Worm (Caenorhabditis elegans) whole organism, late embryonic: Measurements from ENCODE around the gene ZK632.12.

Experiments used
- C08G9.2 ChIP-seq: sonication (generic microtip); optimal IDR thresholded peaks from 2 replicates; lab custom pipeline; 2016; ENCODE audit warnings: mild to moderate bottlenecking, missing genetic modification characterization, moderate library complexity, missing compliant biosample characterization
- C38D4.7 ChIP-seq: fragments of 200-800 bp; sonication (Bioruptor generic); optimal IDR thresholded peaks from 2 replicates; lab custom pipeline; 2018; ENCODE audit warnings: mild to moderate bottlenecking, missing genetic modification characterization, moderate library complexity, missing compliant biosample characterization
- F13H6.1 ChIP-seq: sonication (generic microtip); optimal IDR thresholded peaks from 2 replicates; lab custom pipeline; 2016; ENCODE audit warnings: missing genetic modification characterization, missing compliant biosample characterization
- T23F11.4 ChIP-seq: fragments of 200-800 bp; sonication (Bioruptor generic); optimal IDR thresholded peaks from 2 replicates; lab custom pipeline; 2018; ENCODE audit warnings: mild to moderate bottlenecking, missing genetic modification characterization, missing compliant biosample characterization
- ahr-1 ChIP-seq: sonication (generic microtip); optimal IDR thresholded peaks from 2 replicates; lab custom pipeline; 2016; ENCODE audit warnings: missing genetic modification characterization, missing compliant biosample characterization
- ama-1 ChIP-seq: fragments of 150-350 bp; optimal IDR thresholded peaks from 2 replicates; lab custom pipeline; 2014
- ceh-19 ChIP-seq: fragments of 200-800 bp; sonication (Bioruptor generic); optimal IDR thresholded peaks from 2 replicates; lab custom pipeline; 2018; ENCODE audit warnings: mild to moderate bottlenecking, missing genetic modification characterization, missing compliant biosample characterization
- ceh-2 ChIP-seq: sonication (generic microtip); optimal IDR thresholded peaks from 2 replicates; lab custom pipeline; 2016; ENCODE audit warnings: missing genotype, missing genetic modification characterization, missing compliant biosample characterization
- ceh-30 ChIP-seq: fragments of 150-350 bp; optimal IDR thresholded peaks from 2 replicates; lab custom pipeline; 2014; ENCODE audit warnings: missing biosample characterization, missing genetic modification characterization
- ceh-31 ChIP-seq: sonication (generic microtip); optimal IDR thresholded peaks from 2 replicates; lab custom pipeline; 2016; ENCODE audit warnings: missing genetic modification characterization, missing compliant biosample characterization
- ceh-34 ChIP-seq: sonication (generic microtip); optimal IDR thresholded peaks from 2 replicates; lab custom pipeline; 2016; ENCODE audit warnings: mild to moderate bottlenecking, missing genetic modification characterization, missing compliant biosample characterization
- ceh-48 ChIP-seq: sonication (generic microtip); optimal IDR thresholded peaks from 2 replicates; lab custom pipeline; 2016; ENCODE audit warnings: missing genetic modification characterization, inconsistent platforms, missing compliant biosample characterization
- elt-2 ChIP-seq: sonication (generic microtip); optimal IDR thresholded peaks from 2 replicates; lab custom pipeline; 2016; ENCODE audit warnings: missing genetic modification reagents, missing genetic modification characterization, missing compliant biosample characterization
- eyg-1 ChIP-seq: sonication (generic microtip); optimal IDR thresholded peaks from 2 replicates; lab custom pipeline; 2016; ENCODE audit warnings: missing genotype, missing genetic modification characterization, missing compliant biosample characterization
- fax-1 ChIP-seq: sonication (generic microtip); optimal IDR thresholded peaks from 2 replicates; lab custom pipeline; 2016; ENCODE audit warnings: missing genotype, missing genetic modification characterization, missing compliant biosample characterization
- fkh-10 ChIP-seq: fragments of 150-350 bp; optimal IDR thresholded peaks from 2 replicates; lab custom pipeline; 2014; ENCODE audit warnings: missing biosample characterization, missing genetic modification reagents, missing genetic modification characterization
- hlh-13 ChIP-seq: fragments of 200-800 bp; sonication (Bioruptor generic); optimal IDR thresholded peaks from 2 replicates; lab custom pipeline; 2018; ENCODE audit warnings: mild to moderate bottlenecking, missing genetic modification characterization, missing compliant biosample characterization
- hlh-30 ChIP-seq: sonication (generic microtip); optimal IDR thresholded peaks from 2 replicates; lab custom pipeline; 2017; ENCODE audit warnings: antibody characterized with exemption, missing genetic modification characterization, missing compliant biosample characterization; ENCODE audit not compliant: insufficient read depth
- hlh-8 ChIP-seq: sonication (generic microtip); optimal IDR thresholded peaks from 2 replicates; lab custom pipeline; 2016; ENCODE audit warnings: missing genotype, missing genetic modification characterization, missing compliant biosample characterization
- lim-6 ChIP-seq: sonication (generic microtip); optimal IDR thresholded peaks from 2 replicates; lab custom pipeline; 2016; ENCODE audit warnings: missing genetic modification characterization, missing compliant biosample characterization
- lin-11 ChIP-seq: fragments of 200-800 bp; sonication (Bioruptor generic); optimal IDR thresholded peaks from 2 replicates; lab custom pipeline; 2018; ENCODE audit warnings: mild to moderate bottlenecking, missing genetic modification characterization, missing compliant biosample characterization
- nfya-1 ChIP-seq: sonication (generic microtip); optimal IDR thresholded peaks from 2 replicates; lab custom pipeline; 2017; ENCODE audit warnings: missing genetic modification characterization, mild to moderate bottlenecking, missing compliant biosample characterization, antibody characterized with exemption, moderate library complexity
- nhr-11 ChIP-seq: fragments of 150-350 bp; optimal IDR thresholded peaks from 2 replicates; lab custom pipeline; 2014; ENCODE audit warnings: missing biosample characterization, missing genetic modification characterization
- npax-4 ChIP-seq: sonication (generic microtip); optimal IDR thresholded peaks from 2 replicates; lab custom pipeline; 2016; ENCODE audit warnings: missing genetic modification characterization, missing compliant biosample characterization
- pag-3 ChIP-seq: sonication (generic microtip); optimal IDR thresholded peaks from 2 replicates; lab custom pipeline; 2016; ENCODE audit warnings: missing compliant biosample characterization, missing genetic modification characterization, borderline replicate concordance
- pax-1 ChIP-seq: fragments of 150-350 bp; optimal IDR thresholded peaks from 2 replicates; lab custom pipeline; 2014; ENCODE audit warnings: missing biosample characterization, missing genetic modification characterization
- pha-2 ChIP-seq: sonication (generic microtip); optimal IDR thresholded peaks from 2 replicates; lab custom pipeline; 2017; ENCODE audit warnings: mild to moderate bottlenecking, missing genetic modification characterization, missing compliant biosample characterization
- ref-2 ChIP-seq: sonication (generic microtip); optimal IDR thresholded peaks from 2 replicates; lab custom pipeline; 2016; ENCODE audit warnings: missing genetic modification characterization, missing compliant biosample characterization
- rnt-1 ChIP-seq: sonication (generic microtip); optimal IDR thresholded peaks from 2 replicates; lab custom pipeline; 2016; ENCODE audit warnings: missing genetic modification characterization, missing compliant biosample characterization
- sdc-2 ChIP-seq: sonication (generic microtip); optimal IDR thresholded peaks from 2 replicates; lab custom pipeline; 2016; ENCODE audit warnings: missing genotype, missing genetic modification characterization, missing compliant biosample characterization
- sox-4 ChIP-seq: sonication (generic microtip); optimal IDR thresholded peaks from 2 replicates; lab custom pipeline; 2017; ENCODE audit warnings: mild to moderate bottlenecking, missing genetic modification characterization, inconsistent platforms, missing compliant biosample characterization
- syd-9 ChIP-seq: sonication (generic microtip); optimal IDR thresholded peaks from 2 replicates; lab custom pipeline; 2016; ENCODE audit warnings: mild to moderate bottlenecking, missing genetic modification characterization, moderate library complexity, missing compliant biosample characterization
- tbx-2 ChIP-seq: sonication (generic microtip); optimal IDR thresholded peaks from 2 replicates; lab custom pipeline; 2016; ENCODE audit warnings: missing genetic modification characterization, missing compliant biosample characterization
- tbx-7 ChIP-seq: sonication (generic microtip); optimal IDR thresholded peaks from 2 replicates; lab custom pipeline; 2016; ENCODE audit warnings: missing genotype, missing genetic modification characterization, missing compliant biosample characterization
- ttx-3 ChIP-seq: sonication (generic microtip); optimal IDR thresholded peaks from 2 replicates; lab custom pipeline; 2016; ENCODE audit warnings: missing genetic modification reagents, missing genetic modification characterization, missing compliant biosample characterization
- unc-3 ChIP-seq, 2 experiments: fragments of 200-800 bp in 1 of 2; sonication (Bioruptor generic) in 1 of 2; sonication (generic microtip) in 1 of 2; conservative IDR thresholded peaks in 1 of 2; optimal IDR thresholded peaks in 1 of 2; 2 replicates each; pipeline versions ENCODE4 v1.3.6 to Lab custom; 2016 to 2022; ENCODE audit warnings: missing compliant biosample characterization in 2 of 2, missing genetic modification characterization in 2 of 2, missing genetic modification reagents in 1 of 2
- unc-55 ChIP-seq: sonication (generic microtip); optimal IDR thresholded peaks from 2 replicates; lab custom pipeline; 2017; ENCODE audit warnings: missing biosample characterization, missing genetic modification reagents, missing genetic modification characterization
- unc-86 ChIP-seq: sonication (generic microtip); optimal IDR thresholded peaks from 2 replicates; lab custom pipeline; 2016; ENCODE audit warnings: missing genetic modification characterization, missing compliant biosample characterization
- zip-5 ChIP-seq: sonication (generic microtip); optimal IDR thresholded peaks from 2 replicates; lab custom pipeline; 2016; ENCODE audit warnings: missing genetic modification characterization, missing compliant biosample characterization
- ztf-16 ChIP-seq: sonication (generic microtip); optimal IDR thresholded peaks from 2 replicates; lab custom pipeline; 2017; ENCODE audit warnings: missing genetic modification characterization, missing compliant biosample characterization

ZK632.12 gene

DNA sequence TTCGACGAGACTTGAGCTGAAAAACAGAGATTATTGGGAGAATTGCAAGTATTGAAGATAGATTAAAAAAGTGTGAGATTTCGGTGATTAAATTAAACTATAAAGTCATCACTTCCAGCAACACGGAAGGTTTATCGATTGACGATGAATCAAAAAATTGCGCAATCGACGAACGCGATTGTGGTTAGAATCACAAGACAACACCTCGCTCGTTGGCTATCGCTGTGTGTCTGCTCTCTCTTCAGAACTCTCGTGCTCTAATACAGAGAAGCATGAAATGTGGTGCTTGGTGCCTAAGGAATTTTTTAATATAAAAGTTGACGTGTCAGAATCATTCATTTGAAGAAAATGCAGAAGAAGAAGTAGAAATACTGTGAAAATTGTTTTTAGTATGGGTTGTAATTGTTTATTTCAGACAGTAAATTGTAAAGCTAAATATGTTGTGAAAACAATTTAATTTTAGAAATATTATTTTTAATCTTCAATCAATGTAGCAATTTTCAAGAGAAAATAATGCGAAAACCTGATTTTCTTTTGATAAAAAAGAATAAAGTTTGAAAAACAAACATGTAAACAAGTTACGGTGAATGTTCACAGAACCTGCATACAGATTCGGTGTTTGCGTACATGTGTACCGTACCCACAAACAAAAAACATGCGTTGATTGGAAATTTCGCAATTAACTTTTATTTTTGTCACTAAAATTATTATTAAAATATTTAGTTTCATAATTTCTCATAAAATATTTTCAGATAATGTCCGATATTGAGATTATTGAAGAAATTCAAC, 3.2 kb upstream of the ZK632.12 start, which contains the start of the genes ZK632.10 and ZK632.11:
TSS of gene ZK632.10 (minus strand) at position 560 of the 789 bp plus-strand sequence.
TSS of gene ZK632.11 (plus strand) at position 753 of the 789 bp plus-strand sequence.
- TF ChIP-seq nfya-1 (tag; lab: Kevin White, UChicago), result peak; percentile 18
- no peak for TF ChIP-seq nhr-11 (tag; lab: Kevin White, UChicago)
- peak; percentile 7 for TF ChIP-seq rnt-1 (tag; lab: Kevin White, UChicago)
- peak; percentile 78 for TF ChIP-seq hlh-30 (tag; lab: Kevin White, UChicago)

DNA sequence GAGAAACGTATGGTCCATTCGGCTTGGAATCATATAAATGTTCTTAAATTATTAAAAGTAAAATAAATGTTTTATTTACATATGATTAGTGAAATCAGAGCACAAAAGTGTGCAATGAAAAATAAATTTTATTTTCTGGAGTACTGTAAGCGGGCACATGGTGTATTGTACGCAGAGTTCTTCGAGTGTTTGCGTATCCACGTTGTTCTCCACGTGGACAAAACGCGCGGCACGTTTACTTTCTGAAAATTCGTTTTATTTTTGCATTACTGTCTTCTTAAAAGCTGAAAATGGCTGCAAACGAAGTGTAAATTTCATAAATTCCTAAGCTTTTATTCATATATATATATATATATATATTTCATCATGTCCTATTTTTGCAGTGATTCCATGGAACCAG, 2.0 kb downstream of the ZK632.12 start:
- TF ChIP-seq ahr-1 (no peak), ceh-48 (tag; lab: Kevin White, UChicago) (no peak), unc-55 (GFP tag; lab: Kevin White, UChicago) (no peak), nhr-11 (tag; lab: Kevin White, UChicago) (no peak), npax-4 (no peak), zip-5 (no peak), fkh-10 (GFP tag; lab: Kevin White, UChicago) (no peak), ztf-16 (no peak), pag-3 (tag; lab: Kevin White, UChicago) (no peak), ceh-34 (tag; lab: Kevin White, UChicago) (no peak), F13H6.1 (tag; lab: Kevin White, UChicago) (no peak), unc-3 (GFP tag; conservative IDR thresholded peaks at IDR 0.05; lab: Robert Waterston, UW) (no peak), unc-3 (tag; optimal IDR thresholded peaks at IDR 0.05; lab: Kevin White, UChicago) (no peak), ref-2 (tag; lab: Kevin White, UChicago) (no peak)

DNA sequence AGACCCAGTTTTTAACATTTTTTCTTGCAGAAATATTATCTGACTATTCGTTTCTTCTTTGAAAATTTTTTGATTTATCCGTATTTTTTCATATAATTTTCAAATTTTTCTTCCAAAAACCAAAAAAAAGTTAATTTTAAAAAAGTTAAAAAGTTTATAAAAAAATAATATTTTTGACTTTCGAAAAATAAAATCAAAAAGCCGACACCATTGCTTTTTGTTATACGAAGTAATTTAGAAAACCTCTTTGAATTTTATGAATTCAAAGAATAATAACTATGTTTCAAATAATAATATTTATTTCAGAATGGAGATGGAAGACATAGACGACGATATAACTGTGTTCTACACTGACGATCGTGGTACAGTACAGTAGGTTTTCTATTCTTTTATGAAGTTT, 4.3 kb downstream of the ZK632.12 start, which contains the start of gene K11H3.8:
TSS of gene K11H3.8 (plus strand) at position 301 of the 400 bp plus-strand sequence.
- TF ChIP-seq nfya-1 (tag; lab: Kevin White, UChicago) (no peak), sox-4 (tag; lab: Kevin White, UChicago) (no peak), npax-4 (no peak), ttx-3 (tag; lab: Kevin White, UChicago) (no peak), pha-2 (tag; lab: Kevin White, UChicago) (no peak), lim-6 (tag; lab: Kevin White, UChicago) (no peak), ceh-31 (tag; lab: Kevin White, UChicago) (no peak), syd-9 (tag; lab: Kevin White, UChicago) (no peak), ceh-19 (no peak), unc-86 (tag; lab: Kevin White, UChicago) (no peak), pax-1 (tag; lab: Kevin White, UChicago) (no peak), lin-11 (tag; lab: Kevin White, UChicago) (no peak), tbx-2 (tag; lab: Kevin White, UChicago) (no peak)

DNA sequence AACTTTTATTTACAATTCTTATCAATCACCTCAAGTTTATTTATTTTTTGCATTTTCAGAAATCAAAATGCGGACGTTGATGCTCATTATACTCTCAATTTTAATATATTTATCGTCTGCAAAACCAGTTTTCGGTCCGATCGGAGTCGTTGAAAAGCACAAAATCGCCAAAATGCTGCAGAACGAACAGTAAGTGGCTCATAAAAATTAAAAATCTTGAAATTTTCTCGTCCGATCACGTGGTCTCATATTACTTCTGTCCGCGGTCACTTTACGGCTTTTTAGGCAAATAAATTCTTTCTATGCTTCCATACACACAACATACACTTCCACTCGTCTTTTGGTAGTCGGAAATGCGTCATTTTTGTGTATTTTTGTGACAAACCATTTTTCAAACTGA, 13.1 kb downstream of the ZK632.12 start, which contains the start of gene K11H3.5:
TSS of gene K11H3.5 (plus strand) at position 54 of the 400 bp plus-strand sequence.
- no peak for TF ChIP-seq rnt-1 (tag; lab: Kevin White, UChicago)
- TF ChIP-seq ref-2 (tag; lab: Kevin White, UChicago), result no peak
- TF ChIP-seq C08G9.2 (tag; lab: Kevin White, UChicago), result no peak
- TF ChIP-seq sdc-2, result no peak
- no peak for TF ChIP-seq ceh-30 (tag; lab: Kevin White, UChicago)
- TF ChIP-seq hlh-13 (GFP tag; lab: Kevin White, UChicago), result no peak
- no peak for TF ChIP-seq elt-2
- no peak for TF ChIP-seq C38D4.7
- TF ChIP-seq fax-1 (tag; lab: Kevin White, UChicago), result no peak
- no peak for TF ChIP-seq hlh-8 (tag; lab: Kevin White, UChicago)
- no peak for TF ChIP-seq ceh-2
- no peak for TF ChIP-seq tbx-7
- no peak for TF ChIP-seq ama-1 (lab: Kevin White, UChicago)
- TF ChIP-seq eyg-1 (tag; lab: Kevin White, UChicago), result no peak
- TF ChIP-seq ceh-48 (tag; lab: Kevin White, UChicago), result no peak
- TF ChIP-seq T23F11.4, result no peak
